Worm (Caenorhabditis elegans): ENCODE measurements around the gene B0198.3.

Gene B0198.3

ce11 chrX:12038728-12039127 lies 18.1 kb downstream of the B0198.3 start:
- TF ChIP-seq Y67H2A.10 (GFP tag; conservative IDR thresholded peaks at IDR 0.05), result no peak
- no peak for TF ChIP-seq him-1 (tag; optimal IDR thresholded peaks at IDR 0.05)
- TF ChIP-seq ceh-100 (GFP tag; IDR thresholded peaks at IDR 0.05), result no peak
- TF ChIP-seq repo-1 (tag; optimal IDR thresholded peaks at IDR 0.05), result no peak
- TF ChIP-seq egl-18 (GFP tag; IDR thresholded peaks at IDR 0.05), result no peak
- TF ChIP-seq lin-26 (GFP tag; IDR thresholded peaks at IDR 0.05), result no peak
- TF ChIP-seq ceh-58 (GFP tag; IDR thresholded peaks at IDR 0.05), result no peak
- TF ChIP-seq attf-3 (GFP tag; conservative IDR thresholded peaks at IDR 0.05), result no peak
- TF ChIP-seq egl-44 (GFP tag; IDR thresholded peaks at IDR 0.05), result no peak
- TF ChIP-seq K12H6.12 (tag; optimal IDR thresholded peaks at IDR 0.05), result no peak
- no peak for TF ChIP-seq sdz-38 (tag; optimal IDR thresholded peaks at IDR 0.05)
- no peak for TF ChIP-seq mes-4 (tag; optimal IDR thresholded peaks at IDR 0.05)

- no peak for TF ChIP-seq nhr-27 (tag; optimal IDR thresholded peaks at IDR 0.05)
Measured at ce11 chrX:12037978-12038377, 18.9 kb downstream of the B0198.3 start.

- TF ChIP-seq lir-1 (GFP tag; conservative IDR thresholded peaks at IDR 0.05), result no peak
- no peak for TF ChIP-seq aptf-2 (GFP tag; conservative IDR thresholded peaks at IDR 0.05)
- TF ChIP-seq T26A5.8 (tag; optimal IDR thresholded peaks at IDR 0.05), result no peak
- TF ChIP-seq K11D2.4 (GFP tag; IDR thresholded peaks at IDR 0.05), result no peak
- TF ChIP-seq Y53F4B.3 (GFP tag; IDR thresholded peaks at IDR 0.05), result no peak
- TF ChIP-seq ceh-40 (GFP tag; IDR thresholded peaks at IDR 0.05), result no peak
- no peak for TF ChIP-seq egrh-3 (GFP tag; IDR thresholded peaks at IDR 0.05)
- no peak for TF ChIP-seq sdz-38 (tag; optimal IDR thresholded peaks at IDR 0.05)
- TF ChIP-seq F52B5.7 (tag; optimal IDR thresholded peaks at IDR 0.05), result no peak
- no peak for TF ChIP-seq akir-1 (GFP tag; optimal IDR thresholded peaks at IDR 0.05)
- no peak for TF ChIP-seq nfyb-1 (GFP tag; IDR thresholded peaks at IDR 0.05)
- TF ChIP-seq C06A6.2 (GFP tag; conservative IDR thresholded peaks at IDR 0.05), result no peak
- TF ChIP-seq hlh-26 (GFP tag; conservative IDR thresholded peaks at IDR 0.05), result no peak
- no peak for TF ChIP-seq ceh-100 (GFP tag; IDR thresholded peaks at IDR 0.05)
- no peak for TF ChIP-seq nhr-179 (tag; optimal IDR thresholded peaks at IDR 0.05)
- no peak for TF ChIP-seq ztf-3 (GFP tag; optimal IDR thresholded peaks at IDR 0.05)
- no peak for TF ChIP-seq nhr-27 (tag; optimal IDR thresholded peaks at IDR 0.05)
- TF ChIP-seq rpc-1 (optimal IDR thresholded peaks at IDR 0.05), result no peak
- no peak for TF ChIP-seq rpc-1 (tag; optimal IDR thresholded peaks at IDR 0.05)
- no peak for TF ChIP-seq hsf-1 (GFP tag; IDR thresholded peaks at IDR 0.05)
- no peak for TF ChIP-seq Y79H2A.3 (GFP tag; conservative IDR thresholded peaks at IDR 0.05)
Measured at ce11 chrX:12036114-12036513, 20.8 kb downstream of the B0198.3 start.

- TF ChIP-seq attf-6 (GFP tag; IDR thresholded peaks at IDR 0.05) (no peak), hlh-12 (tag; optimal IDR thresholded peaks at IDR 0.05) (no peak), ztf-22 (GFP tag; optimal IDR thresholded peaks at IDR 0.05) (no peak), ceh-27 (GFP tag; optimal IDR thresholded peaks at IDR 0.05) (no peak), B0019.2 (GFP tag; conservative IDR thresholded peaks at IDR 0.05) (no peak), ztf-3 (GFP tag; optimal IDR thresholded peaks at IDR 0.05) (no peak), T26A5.8 (tag; optimal IDR thresholded peaks at IDR 0.05) (no peak), xnd-1 (tag; optimal IDR thresholded peaks at IDR 0.05) (no peak), ccch-3 (GFP tag; optimal IDR thresholded peaks at IDR 0.05) (no peak), tbx-9 (tag; optimal IDR thresholded peaks at IDR 0.05; ENCODE audit: borderline replicate concordance) (no peak), rpc-1 (optimal IDR thresholded peaks at IDR 0.05) (no peak), rpc-1 (tag; optimal IDR thresholded peaks at IDR 0.05) (no peak), D2030.7 (GFP tag; IDR thresholded peaks at IDR 0.05) (no peak), somi-1 (GFP tag; optimal IDR thresholded peaks at IDR 0.05) (no peak), nhr-90 (tag; optimal IDR thresholded peaks at IDR 0.05) (no peak), B0336.3 (GFP tag; IDR thresholded peaks at IDR 0.05) (no peak)
Measured at ce11 chrX:12034661-12035060, 22.2 kb downstream of the B0198.3 start.
